Worm (Caenorhabditis elegans) whole organism, L4/young adult: ENCODE measurements around the gene ceh-1.

Experiments
- W03F9.2 ChIP-seq: fragments of 150-350 bp; optimal IDR thresholded peaks from 2 replicates; lab custom pipeline; 2014; ENCODE audit warnings: missing biosample characterization, missing genetic modification characterization
- dao-5 ChIP-seq: sonication (generic microtip); optimal IDR thresholded peaks from 2 replicates; lab custom pipeline; 2016; ENCODE audit warnings: missing genotype, missing genetic modification characterization, moderate library complexity, missing compliant biosample characterization
- him-1 ChIP-seq: sonication (generic microtip); optimal IDR thresholded peaks from 2 replicates; lab custom pipeline; 2016; ENCODE audit warnings: missing genotype, missing genetic modification reagents, missing genetic modification characterization, missing compliant biosample characterization

DNA sequence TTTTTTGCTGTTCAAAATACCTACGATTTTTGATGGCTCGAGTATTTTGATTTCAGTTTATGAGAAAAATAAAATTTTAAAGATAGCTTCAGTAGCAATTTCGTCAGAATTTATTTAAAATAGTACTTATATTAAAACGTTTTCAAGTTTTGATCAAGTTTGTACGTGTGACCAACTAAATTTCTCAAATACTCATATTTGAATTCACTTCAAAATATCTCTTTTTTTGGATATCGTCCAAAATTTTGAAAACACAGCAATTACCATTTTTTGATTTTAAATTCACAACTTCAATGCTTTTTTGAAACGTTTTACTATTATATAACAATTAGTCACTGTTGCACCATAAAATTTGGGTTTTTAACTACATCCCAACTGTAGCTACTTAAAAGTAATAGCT lies 27.1 kb downstream of the ceh-1 start:
- TF ChIP-seq him-1 (tag; lab: Kevin White, UChicago) (no peak), dao-5 (no peak), W03F9.2 (tag; lab: Kevin White, UChicago) (no peak)
